Fruit fly (Drosophila melanogaster): Measurements from ENCODE around the gene bnk.

- TF ChIP-seq psq (GFP tag; optimal IDR thresholded peaks at IDR 0.05) (no peak), CG9705 (GFP tag; optimal IDR thresholded peaks at IDR 0.05) (no peak), sv (GFP tag; optimal IDR thresholded peaks at IDR 0.05) (no peak), foxo (GFP tag; optimal IDR thresholded peaks at IDR 0.05) (no peak), Dfd (GFP tag; optimal IDR thresholded peaks at IDR 0.05) (no peak), usp (GFP tag; optimal IDR thresholded peaks at IDR 0.05) (no peak), Dif (GFP tag; optimal IDR thresholded peaks at IDR 0.05; ENCODE audit: partially characterized antibody) (no peak), fru (GFP tag; optimal IDR thresholded peaks at IDR 0.05) (no peak), tai (GFP tag; optimal IDR thresholded peaks at IDR 0.05) (no peak), h (GFP tag; optimal IDR thresholded peaks at IDR 0.05) (no peak), pan (optimal IDR thresholded peaks at IDR 0.05) (no peak), OdsH (GFP tag; optimal IDR thresholded peaks at IDR 0.05) (no peak), Mio (GFP tag; optimal IDR thresholded peaks at IDR 0.05) (no peak), Hnf4 (GFP tag; optimal IDR thresholded peaks at IDR 0.05) (no peak)
Measured at dm6 chr3R:31241109-31241508, 47.9 kb downstream of the bnk start.
